Worm (Caenorhabditis elegans) whole organism, L1 larva: ENCODE results near the gene F48G7.12.

ENCODE experiments used
- C16A3.4 ChIP-seq: fragments of 150-350 bp; optimal IDR thresholded peaks from 2 replicates; lab custom pipeline; 2014; ENCODE audit warnings: missing biosample characterization, missing genetic modification characterization
- C34B4.2 ChIP-seq: sonication (generic microtip); optimal IDR thresholded peaks from 2 replicates; lab custom pipeline; 2017; ENCODE audit warnings: mild to moderate bottlenecking, missing genetic modification characterization, missing compliant biosample characterization
- aha-1 ChIP-seq: fragments of 150-350 bp; optimal IDR thresholded peaks from 2 replicates; lab custom pipeline; 2014; ENCODE audit warnings: missing biosample characterization, missing genetic modification characterization
- alr-1 ChIP-seq: fragments of 200-800 bp; sonication (Bioruptor generic); optimal IDR thresholded peaks from 2 replicates; lab custom pipeline; 2018; ENCODE audit warnings: borderline replicate concordance, mild to moderate bottlenecking, missing genetic modification characterization, missing compliant biosample characterization
- blmp-1 ChIP-seq: fragments of 150-350 bp; optimal IDR thresholded peaks from 2 replicates; lab custom pipeline; 2014; ENCODE audit warnings: missing biosample characterization, missing genetic modification characterization
- ceh-8 ChIP-seq: fragments of 200-800 bp; sonication (Bioruptor generic); optimal IDR thresholded peaks from 2 replicates; lab custom pipeline; 2018; ENCODE audit warnings: mild to moderate bottlenecking, missing genetic modification characterization, moderate library complexity, missing compliant biosample characterization
- ceh-82 ChIP-seq, 3 experiments: fragments of 150-350 bp in 1 of 3; sonication (generic microtip) in 2 of 3; optimal IDR thresholded peaks; 2 replicates each; lab custom pipeline; 2014 to 2017; ENCODE audit warnings: missing biosample characterization in 3 of 3, missing genetic modification characterization in 3 of 3
- ceh-90 ChIP-seq: sonication (generic microtip); optimal IDR thresholded peaks from 2 replicates; lab custom pipeline; 2016; ENCODE audit warnings: missing genetic modification characterization, missing compliant biosample characterization
- efl-1 ChIP-seq, 4 experiments: fragments of 150-350 bp; optimal IDR thresholded peaks in 3 of 4; peaks in 1 of 4; 1 replicate in 1 of 4; 2 replicates in 3 of 4; lab custom pipeline; 2014; ENCODE audit warnings: missing biosample characterization in 2 of 4, missing genetic modification characterization in 2 of 4, missing genetic modification reagents in 2 of 4
- efl-3 ChIP-seq: fragments of 200-800 bp; sonication (Bioruptor generic); optimal IDR thresholded peaks from 2 replicates; lab custom pipeline; 2018; ENCODE audit warnings: mild to moderate bottlenecking, missing genetic modification characterization, missing compliant biosample characterization
- egl-27 ChIP-seq, 2 experiments: fragments of 150-350 bp in 1 of 2; sonication (generic microtip); optimal IDR thresholded peaks; 3 replicates each; lab custom pipeline; 2017 to 2018; ENCODE audit warnings: missing biosample characterization in 2 of 2, missing genetic modification characterization in 2 of 2, missing genetic modification reagents in 2 of 2
- elt-2 ChIP-seq: sonication (generic microtip); optimal IDR thresholded peaks from 2 replicates; lab custom pipeline; 2016; ENCODE audit warnings: missing genetic modification characterization, mild to moderate bottlenecking, inconsistent platforms, missing compliant biosample characterization, missing genetic modification reagents
- fkh-8 ChIP-seq: sonication (generic microtip); optimal IDR thresholded peaks from 2 replicates; lab custom pipeline; 2016; ENCODE audit warnings: mild to moderate bottlenecking, missing genetic modification characterization, missing compliant biosample characterization
- hlh-17 ChIP-seq: fragments of 200-800 bp; sonication (Bioruptor generic); optimal IDR thresholded peaks from 2 replicates; lab custom pipeline; 2018; ENCODE audit warnings: missing genetic modification characterization, mild to moderate bottlenecking, missing compliant biosample characterization, moderate library complexity, borderline replicate concordance
- hlh-4 ChIP-seq: sonication (generic microtip); optimal IDR thresholded peaks from 2 replicates; lab custom pipeline; 2016; ENCODE audit warnings: mild to moderate bottlenecking, missing genetic modification characterization, missing compliant biosample characterization
- isw-1 ChIP-seq: fragments of 200-800 bp; sonication (Bioruptor generic); IDR thresholded peaks from 2 replicates; pipeline ENCODE4 v1.3.6; 2022; ENCODE audit warnings: missing genetic modification characterization, missing compliant biosample characterization
- lin-14 ChIP-seq: fragments of 200-800 bp; sonication (Bioruptor generic); optimal IDR thresholded peaks from 2 replicates; lab custom pipeline; 2018; ENCODE audit warnings: mild to moderate bottlenecking, missing genetic modification characterization, moderate library complexity, missing compliant biosample characterization
- lin-15B ChIP-seq: fragments of 150-350 bp; sonication (generic microtip); optimal IDR thresholded peaks from 3 replicates; lab custom pipeline; 2014; ENCODE audit warnings: missing biosample characterization, missing genetic modification characterization
- lin-35 ChIP-seq, 2 experiments: fragments of 150-350 bp; optimal IDR thresholded peaks; 2 replicates each; lab custom pipeline; 2014; ENCODE audit warnings: missing biosample characterization in 2 of 2, missing genetic modification characterization in 2 of 2, missing genetic modification reagents in 2 of 2
- lsy-2 ChIP-seq, 2 experiments: fragments of 150-350 bp; optimal IDR thresholded peaks; 2 replicates each; lab custom pipeline; 2014; ENCODE audit warnings: missing biosample characterization in 2 of 2, missing genetic modification characterization in 2 of 2
- mab-9 ChIP-seq: fragments of 200-800 bp; sonication (Bioruptor generic); IDR thresholded peaks from 2 replicates; pipeline ENCODE4 v1.3.6; 2022; ENCODE audit warnings: missing genetic modification reagents, missing genetic modification characterization, missing compliant biosample characterization
- nhr-11 ChIP-seq: fragments of 150-350 bp; optimal IDR thresholded peaks from 2 replicates; lab custom pipeline; 2014; ENCODE audit warnings: missing biosample characterization, missing genetic modification characterization
- nhr-12 ChIP-seq: sonication (generic microtip); optimal IDR thresholded peaks from 2 replicates; lab custom pipeline; 2017; ENCODE audit warnings: missing biosample characterization, missing genetic modification characterization
- nhr-19 ChIP-seq: fragments of 200-800 bp; sonication (Bioruptor generic); conservative IDR thresholded peaks from 2 replicates; pipeline ENCODE4 v1.3.6; 2022; ENCODE audit warnings: missing genetic modification characterization, missing compliant biosample characterization
- nhr-28 ChIP-seq: fragments of 150-350 bp; optimal IDR thresholded peaks from 2 replicates; lab custom pipeline; 2014; ENCODE audit warnings: missing biosample characterization, missing genetic modification characterization
- nhr-71 ChIP-seq: sonication (generic microtip); optimal IDR thresholded peaks from 2 replicates; lab custom pipeline; 2016; ENCODE audit warnings: mild to moderate bottlenecking, missing genetic modification characterization, moderate library complexity, missing compliant biosample characterization
- nhr-77 ChIP-seq: fragments of 150-350 bp; optimal IDR thresholded peaks from 2 replicates; lab custom pipeline; 2014; ENCODE audit warnings: missing biosample characterization, missing genetic modification characterization
- nhr-84 ChIP-seq: sonication (generic microtip); optimal IDR thresholded peaks from 2 replicates; lab custom pipeline; 2017; ENCODE audit warnings: missing biosample characterization, missing genetic modification characterization
- pax-3 ChIP-seq: fragments of 200-800 bp; sonication (Bioruptor generic); optimal IDR thresholded peaks from 2 replicates; lab custom pipeline; 2018; ENCODE audit warnings: mild to moderate bottlenecking, missing genetic modification characterization, moderate library complexity, missing compliant biosample characterization
- skn-1 ChIP-seq: fragments of 150-350 bp; optimal IDR thresholded peaks from 2 replicates; lab custom pipeline; 2014; ENCODE audit warnings: missing biosample characterization, missing genetic modification characterization
- sptf-1 ChIP-seq: fragments of 150-350 bp; optimal IDR thresholded peaks from 2 replicates; lab custom pipeline; 2014; ENCODE audit warnings: missing biosample characterization, missing genetic modification characterization
- sup-37 ChIP-seq: fragments of 200-800 bp; sonication (Bioruptor generic); optimal IDR thresholded peaks from 2 replicates; lab custom pipeline; 2018; ENCODE audit warnings: mild to moderate bottlenecking, missing genetic modification characterization, missing compliant biosample characterization
- swsn-7 ChIP-seq: sonication (generic microtip); optimal IDR thresholded peaks from 2 replicates; lab custom pipeline; 2016; ENCODE audit warnings: missing genetic modification characterization, missing compliant biosample characterization
- unc-130 ChIP-seq: fragments of 150-350 bp; optimal IDR thresholded peaks from 2 replicates; lab custom pipeline; 2017; ENCODE audit warnings: missing biosample characterization, missing genetic modification characterization, inconsistent platforms
- unc-62 ChIP-seq: fragments of 150-350 bp; optimal IDR thresholded peaks from 2 replicates; lab custom pipeline; 2014; ENCODE audit warnings: missing biosample characterization, missing genetic modification reagents, missing genetic modification characterization
- ztf-11 ChIP-seq, 2 experiments: sonication (generic microtip); optimal IDR thresholded peaks; 2 replicates each; lab custom pipeline; 2016 to 2017; ENCODE audit warnings: missing genetic modification characterization in 2 of 2, missing biosample characterization in 1 of 2, missing compliant biosample characterization in 1 of 2

The F48G7.12 gene

DNA sequence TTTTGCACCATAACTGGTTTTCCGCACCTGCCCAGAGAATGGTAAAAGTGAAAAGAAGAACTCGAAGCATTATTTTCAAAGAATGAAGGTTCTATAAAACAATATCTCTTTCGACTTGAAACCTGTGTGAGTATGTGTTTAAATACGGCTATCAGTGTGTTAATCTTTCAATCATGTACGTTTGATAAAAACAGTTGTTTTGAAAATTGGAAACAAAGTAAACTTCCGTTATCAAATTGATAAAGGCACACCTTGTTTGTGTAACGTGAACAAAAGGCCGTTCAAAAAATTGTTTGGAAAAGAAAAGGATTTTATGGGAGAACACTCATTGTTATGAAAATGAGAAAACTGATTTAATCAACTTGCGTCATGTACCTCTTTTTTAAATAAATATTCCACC lies 19.7 kb downstream of the F48G7.12 start, which contains the start of gene F48G7.7:
TSS of gene F48G7.7 (minus strand) at position 101 of the 400 bp plus-strand sequence.
- TF ChIP-seq swsn-7 (tag; lab: Kevin White, UChicago) (no peak), hlh-17 (GFP tag; lab: Kevin White, UChicago) (no peak), sptf-1 (no peak), lin-14 (GFP tag; lab: Kevin White, UChicago) (no peak), ztf-11 (tag; optimal IDR thresholded peaks at IDR 0.05; lab: Kevin White, UChicago) (no peak), nhr-71 (tag; lab: Kevin White, UChicago) (no peak), nhr-11 (tag; lab: Kevin White, UChicago) (no peak), aha-1 (tag; lab: Kevin White, UChicago) (no peak), lin-15B (no peak), blmp-1 (no peak), unc-130 (no peak), nhr-19 (GFP tag; lab: Robert Waterston, UW) (no peak), C34B4.2 (tag; lab: Kevin White, UChicago) (no peak), mab-9 (GFP tag; lab: Robert Waterston, UW) (no peak), nhr-28 (tag; lab: Kevin White, UChicago) (no peak)

ce11 chrV:624922-625321 lies 21.1 kb downstream of the F48G7.12 start, which contains the start of gene srt-17:
srt-17 (minus strand) TSS chrV:625022.
- TF ChIP-seq hlh-4 (tag; lab: Kevin White, UChicago) (no peak), efl-3 (GFP tag; lab: Kevin White, UChicago) (no peak), sup-37 (no peak), lin-35 (GFP tag; optimal IDR thresholded peaks at IDR 0.05; lab: Kevin White, UChicago) (no peak), fkh-8 (tag; lab: Kevin White, UChicago) (no peak), lin-15B (no peak), alr-1 (tag; lab: Kevin White, UChicago) (no peak), nhr-84 (tag; lab: Kevin White, UChicago) (no peak), C16A3.4 (tag; lab: Kevin White, UChicago) (no peak), ceh-8 (GFP tag; lab: Kevin White, UChicago) (no peak), nhr-77 (no peak), pax-3 (tag; lab: Kevin White, UChicago) (no peak), lsy-2 (tag; optimal IDR thresholded peaks at IDR 0.05; lab: Kevin White, UChicago) (no peak), ceh-90 (no peak), efl-1 (optimal IDR thresholded peaks at IDR 0.05; lab: Kevin White, UChicago) (no peak), efl-1 (GFP tag; optimal IDR thresholded peaks at IDR 0.05 in 1 of 2; lab: Kevin White, UChicago) (no peak)

DNA sequence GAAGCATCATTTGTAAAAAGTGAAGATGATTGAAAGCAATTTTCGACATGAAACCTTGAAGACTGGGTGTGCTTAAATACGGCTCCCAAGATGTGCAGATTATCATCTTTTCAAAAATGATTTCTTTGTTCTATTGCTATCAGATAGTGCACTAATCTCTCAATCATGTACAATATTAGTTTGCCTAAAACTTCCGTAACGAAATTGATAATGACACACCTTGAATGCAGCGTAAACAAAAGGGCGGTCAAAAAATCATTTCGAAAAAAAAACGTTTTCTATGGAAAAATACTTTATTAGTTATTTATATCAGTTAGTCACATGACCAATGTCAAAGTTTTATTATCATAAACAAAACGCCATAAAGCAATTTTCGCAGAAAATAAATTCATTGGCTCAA lies 23.1 kb downstream of the F48G7.12 start, which contains the start of gene F48G7.5:
TSS of gene F48G7.5 (minus strand) at position 34 of the 400 bp plus-strand sequence.
- TF ChIP-seq unc-62 (GFP tag; lab: Kevin White, UChicago) (no peak), elt-2 (tag; lab: Kevin White, UChicago) (peak; percentile 29), isw-1 (GFP tag; lab: Robert Waterston, UW) (no peak)

DNA sequence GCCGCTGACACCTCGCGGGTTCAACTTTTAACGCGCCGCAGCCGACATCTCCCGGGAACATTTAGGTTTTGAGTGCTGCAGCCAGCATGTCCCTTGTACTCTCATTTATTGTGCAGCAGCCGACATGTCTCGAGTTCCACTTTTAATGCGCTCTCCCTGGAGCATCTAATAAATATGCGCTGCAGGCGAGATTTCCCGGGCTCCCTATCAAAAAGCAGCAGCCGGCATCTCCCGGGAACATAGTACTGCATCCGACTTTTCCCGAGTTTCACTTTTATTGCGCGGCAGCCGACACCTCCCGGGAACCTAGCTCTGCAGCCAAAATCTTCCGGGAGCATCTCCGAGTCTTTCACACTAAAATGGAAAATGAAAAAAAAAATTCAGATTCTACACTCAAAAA lies 25.0 kb downstream of the F48G7.12 start:
- no peak for TF ChIP-seq unc-62 (GFP tag; lab: Kevin White, UChicago)
- TF ChIP-seq unc-130, result no peak
- no peak for TF ChIP-seq egl-27 (tag; optimal IDR thresholded peaks at IDR 0.05; lab: Kevin White, UChicago)
- no peak for TF ChIP-seq skn-1 (tag; lab: Kevin White, UChicago)
- no peak for TF ChIP-seq ceh-82 (tag; optimal IDR thresholded peaks at IDR 0.05; lab: Kevin White, UChicago)
- no peak for TF ChIP-seq hlh-17 (GFP tag; lab: Kevin White, UChicago)
- no peak for TF ChIP-seq nhr-12 (tag; lab: Kevin White, UChicago)
- no peak for TF ChIP-seq C34B4.2 (tag; lab: Kevin White, UChicago)
